Fruit fly (Drosophila melanogaster) whole organism, wandering third instar larva: ENCODE measurements around the gene fog.

ENCODE experiments used
- Abd-B ChIP-seq: fragments of >200 bp; optimal IDR thresholded peaks from 2 replicates; lab custom pipeline; 2017; ENCODE audit warnings: missing biosample characterization, missing genetic modification characterization
- CG32264 ChIP-seq: fragments of 200-800 bp; sonication (Bioruptor generic); optimal IDR thresholded peaks from 2 replicates; lab custom pipeline; 2016; ENCODE audit warnings: missing biosample characterization, missing genetic modification characterization
- CG9705 ChIP-seq: fragments of 200-800 bp; sonication (Bioruptor generic); optimal IDR thresholded peaks from 2 replicates; lab custom pipeline; 2018; ENCODE audit warnings: missing biosample characterization, mild to moderate bottlenecking, missing genetic modification characterization
- CrebA ChIP-seq: fragments of 200-800 bp; sonication (Bioruptor generic); optimal IDR thresholded peaks from 2 replicates; lab custom pipeline; 2016; ENCODE audit warnings: missing biosample characterization, mild to moderate bottlenecking, missing genetic modification characterization, borderline replicate concordance
- Dfd ChIP-seq: fragments of >200 bp; optimal IDR thresholded peaks from 2 replicates; lab custom pipeline; 2017; ENCODE audit warnings: missing biosample characterization, missing genetic modification characterization
- Dif ChIP-seq: fragments of 200-275, 200-300 bp; sonication (Bioruptor generic); optimal IDR thresholded peaks from 2 replicates; lab custom pipeline; 2018; ENCODE audit warnings: missing biosample characterization, missing genetic modification characterization; ENCODE audit not compliant: partially characterized antibody
- GATAd ChIP-seq: sonication (Bioruptor generic); optimal IDR thresholded peaks from 2 replicates; lab custom pipeline; 2016; ENCODE audit warnings: missing biosample characterization, missing genetic modification characterization
- HLH106 ChIP-seq: fragments of 200-800 bp; optimal IDR thresholded peaks from 3 replicates; lab custom pipeline; 2019; ENCODE audit warnings: missing biosample characterization, mild to moderate bottlenecking, missing genetic modification characterization, moderate library complexity
- Hnf4 ChIP-seq: fragments of 200-800 bp; sonication (Bioruptor generic); optimal IDR thresholded peaks from 2 replicates; lab custom pipeline; 2016; ENCODE audit warnings: missing biosample characterization, mild to moderate bottlenecking, missing genetic modification characterization
- Hr78 ChIP-seq: fragments of >200 bp; optimal IDR thresholded peaks from 2 replicates; lab custom pipeline; 2017; ENCODE audit warnings: missing biosample characterization, missing genetic modification characterization
- Hr83 ChIP-seq: fragments of 200-300 bp; sonication (Bioruptor generic); optimal IDR thresholded peaks from 2 replicates; lab custom pipeline; 2016; ENCODE audit warnings: missing biosample characterization, mild to moderate bottlenecking, missing genetic modification characterization, moderate library complexity; ENCODE audit not compliant: poor library complexity, severe bottlenecking
- Jra ChIP-seq: sonication (Bioruptor generic); optimal IDR thresholded peaks from 2 replicates; lab custom pipeline; 2016; ENCODE audit warnings: missing biosample characterization, missing genetic modification characterization
- Mio ChIP-seq: sonication (Bioruptor generic); optimal IDR thresholded peaks from 2 replicates; lab custom pipeline; 2016; ENCODE audit warnings: missing biosample characterization, missing genetic modification characterization
- Myc ChIP-seq: fragments of >200 bp; optimal IDR thresholded peaks from 2 replicates; lab custom pipeline; 2017
- N ChIP-seq: fragments of >200 bp; optimal IDR thresholded peaks from 2 replicates; lab custom pipeline; 2018; ENCODE audit warnings: missing biosample characterization, missing external identifiers, missing genetic modification characterization
- OdsH ChIP-seq: fragments of 200-800 bp; sonication (Bioruptor generic); optimal IDR thresholded peaks from 2 replicates; lab custom pipeline; 2016; ENCODE audit warnings: missing biosample characterization, mild to moderate bottlenecking, missing genetic modification characterization
- Rel ChIP-seq, 2 experiments: fragments of 200-800 bp; sonication (Bioruptor generic) in 1 of 2; optimal IDR thresholded peaks; 2 replicates in 1 of 2; 3 replicates in 1 of 2; lab custom pipeline; 2016 to 2019; ENCODE audit warnings: mild to moderate bottlenecking in 2 of 2, missing biosample characterization in 2 of 2, missing genetic modification characterization in 2 of 2, moderate library complexity in 1 of 2
- Sp1 ChIP-seq: fragments of 200-800 bp; sonication (Bioruptor generic); optimal IDR thresholded peaks from 3 replicates; lab custom pipeline; 2019; ENCODE audit warnings: missing biosample characterization, mild to moderate bottlenecking, missing genetic modification characterization, moderate library complexity
- Vsx2 ChIP-seq: fragments of 200-300, 225-300 bp; sonication (Bioruptor generic); optimal IDR thresholded peaks from 2 replicates; lab custom pipeline; 2018; ENCODE audit warnings: missing biosample characterization, missing genetic modification characterization; ENCODE audit not compliant: partially characterized antibody
- br ChIP-seq: fragments of 200-800 bp; sonication (Bioruptor generic); optimal IDR thresholded peaks from 2 replicates; lab custom pipeline; 2016; ENCODE audit warnings: missing biosample characterization, missing genetic modification characterization
- brk ChIP-seq: fragments of 200-800 bp; sonication (Bioruptor generic); optimal IDR thresholded peaks from 2 replicates; lab custom pipeline; 2016; ENCODE audit warnings: missing biosample characterization, mild to moderate bottlenecking, missing genetic modification characterization
- dl ChIP-seq, 2 experiments: fragments of 175-275, 200-275 bp in 1 of 2; fragments of 200-275 bp in 1 of 2; sonication (Bioruptor generic); optimal IDR thresholded peaks; lab custom pipeline; 2018; ENCODE audit warnings: mild to moderate bottlenecking in 2 of 2, missing biosample characterization in 2 of 2, missing genetic modification characterization in 2 of 2, moderate library complexity in 2 of 2; ENCODE audit not compliant: partially characterized antibody in 2 of 2, insufficient read depth in 1 of 2
- dmrt93B ChIP-seq: fragments of 200-800 bp; sonication (Bioruptor generic); optimal IDR thresholded peaks from 2 replicates; lab custom pipeline; 2018; ENCODE audit warnings: missing biosample characterization, mild to moderate bottlenecking, missing genetic modification characterization
- dsf ChIP-seq: sonication (Bioruptor generic); optimal IDR thresholded peaks from 2 replicates; lab custom pipeline; 2016; ENCODE audit warnings: missing biosample characterization, missing genetic modification characterization, borderline replicate concordance
- ey ChIP-seq: fragments of 200-800 bp; sonication (Bioruptor generic); optimal IDR thresholded peaks from 2 replicates; lab custom pipeline; 2016; ENCODE audit warnings: missing biosample characterization, missing genetic modification characterization
- foxo ChIP-seq, 2 experiments: fragments of 200-800 bp; sonication (Bioruptor generic); optimal IDR thresholded peaks; 2 replicates in 1 of 2; 3 replicates in 1 of 2; lab custom pipeline; 2016 to 2017; ENCODE audit warnings: missing biosample characterization in 2 of 2, missing genetic modification characterization in 2 of 2
- fru ChIP-seq: fragments of 200-800 bp; sonication (Bioruptor generic); optimal IDR thresholded peaks from 3 replicates; lab custom pipeline; 2016; ENCODE audit warnings: missing biosample characterization, mild to moderate bottlenecking, missing genetic modification characterization
- h ChIP-seq: fragments of 200-800 bp; sonication (Bioruptor generic); optimal IDR thresholded peaks from 3 replicates; lab custom pipeline; 2016; ENCODE audit warnings: missing biosample characterization, mild to moderate bottlenecking, missing genetic modification characterization
- jim ChIP-seq: fragments of 175-275, 200-325 bp; sonication (Bioruptor generic); optimal IDR thresholded peaks from 2 replicates; lab custom pipeline; 2016; ENCODE audit warnings: missing biosample characterization, mild to moderate bottlenecking, missing genetic modification characterization
- lola ChIP-seq: fragments of >200 bp; optimal IDR thresholded peaks from 2 replicates; lab custom pipeline; 2017; ENCODE audit warnings: missing biosample characterization, missing genetic modification characterization
- pan ChIP-seq: fragments of >200 bp; optimal IDR thresholded peaks from 2 replicates; lab custom pipeline; 2017
- psq ChIP-seq: fragments of 200-800 bp; sonication (Bioruptor generic); optimal IDR thresholded peaks from 3 replicates; lab custom pipeline; 2017; ENCODE audit warnings: missing biosample characterization, mild to moderate bottlenecking, missing genetic modification characterization, moderate library complexity
- rgr ChIP-seq: fragments of 200-800 bp; sonication (Bioruptor generic); optimal IDR thresholded peaks from 3 replicates; lab custom pipeline; 2016; ENCODE audit warnings: missing biosample characterization, mild to moderate bottlenecking, missing genetic modification characterization
- sage ChIP-seq: fragments of 200-800 bp; sonication (Bioruptor generic); optimal IDR thresholded peaks from 2 replicates; lab custom pipeline; 2016; ENCODE audit warnings: missing biosample characterization, mild to moderate bottlenecking, missing genetic modification characterization
- sv ChIP-seq: fragments of 200-800 bp; sonication (Bioruptor generic); optimal IDR thresholded peaks from 3 replicates; lab custom pipeline; 2016; ENCODE audit warnings: missing biosample characterization, missing genetic modification characterization
- tai ChIP-seq: sonication (Bioruptor generic); optimal IDR thresholded peaks from 2 replicates; lab custom pipeline; 2016; ENCODE audit warnings: missing biosample characterization, missing genetic modification characterization
- usp ChIP-seq: fragments of >200 bp; optimal IDR thresholded peaks from 2 replicates; lab custom pipeline; 2017; ENCODE audit warnings: missing biosample characterization, missing genetic modification characterization
- woc ChIP-seq: sonication (Bioruptor generic); optimal IDR thresholded peaks from 2 replicates; lab custom pipeline; 2016; ENCODE audit warnings: missing biosample characterization, mild to moderate bottlenecking, missing genetic modification characterization

Gene fog

DNA sequence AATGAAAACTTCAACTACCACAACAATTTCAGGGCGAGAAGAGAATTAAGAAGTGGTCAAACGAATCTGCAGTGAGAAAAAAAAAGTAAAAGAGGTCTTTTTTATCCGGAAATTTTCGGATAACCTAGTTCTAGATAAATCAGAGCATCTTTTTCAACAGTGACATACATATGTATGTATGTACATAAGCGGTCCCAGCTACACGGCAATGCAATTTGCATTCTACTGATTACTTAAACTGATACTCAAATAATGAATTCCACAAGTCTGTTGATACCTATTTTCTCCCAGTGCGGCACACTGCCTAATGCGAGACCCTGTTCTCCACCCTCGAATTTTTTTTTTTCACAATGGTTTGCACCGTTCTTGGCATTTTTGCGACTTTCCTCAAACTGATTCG, 8.6 kb downstream of the fog start:
- peak; percentile 7 for TF ChIP-seq Hnf4 (GFP tag; lab: Kevin White, UChicago)
- peak; percentile 45 for TF ChIP-seq fru (GFP tag; lab: Kevin White, UChicago)
- no peak for TF ChIP-seq brk (GFP tag; lab: Kevin White, UChicago)
- no peak for TF ChIP-seq psq (GFP tag; lab: Kevin White, UChicago)
- no peak for TF ChIP-seq Mio (GFP tag; lab: Kevin White, UChicago)
- no peak for TF ChIP-seq Hr83 (GFP tag; lab: Kevin White, UChicago)
- no peak for TF ChIP-seq Myc
- TF ChIP-seq sv (GFP tag; lab: Kevin White, UChicago) = no peak
- no peak for TF ChIP-seq CG32264
- TF ChIP-seq ey (GFP tag; lab: Kevin White, UChicago) = peak; percentile 2
- no peak for TF ChIP-seq tai (GFP tag; lab: Kevin White, UChicago)
- no peak for TF ChIP-seq Hr78 (GFP tag; lab: Kevin White, UChicago)
- TF ChIP-seq dl (GFP tag; optimal IDR thresholded peaks at IDR 0.05; lab: Kevin White, UChicago; ENCODE audit: insufficient read depth in 1 of 2, partially characterized antibody in 2 of 2) = no peak
- no peak for TF ChIP-seq sage (GFP tag; lab: Kevin White, UChicago)
- no peak for TF ChIP-seq Abd-B (GFP tag; lab: Kevin White, UChicago)
- peak; percentile 38 for TF ChIP-seq rgr (GFP tag; lab: Kevin White, UChicago)
- TF ChIP-seq h = peak; percentile 32
- no peak for TF ChIP-seq pan (lab: Kevin White, UChicago)
- no peak for TF ChIP-seq dmrt93B (GFP tag; lab: Kevin White, UChicago)
- peak; percentile 32 for TF ChIP-seq br (GFP tag; lab: Kevin White, UChicago)
- TF ChIP-seq OdsH (GFP tag; lab: Kevin White, UChicago) = peak; percentile 7
- TF ChIP-seq lola = no peak
- no peak for TF ChIP-seq dsf (GFP tag; lab: Kevin White, UChicago)
- TF ChIP-seq N (GFP tag; lab: Kevin White, UChicago) = no peak
- no peak for TF ChIP-seq CrebA (GFP tag; lab: Kevin White, UChicago)
- no peak for TF ChIP-seq CG9705 (GFP tag; lab: Kevin White, UChicago)
- TF ChIP-seq woc (GFP tag; lab: Kevin White, UChicago) = no peak
- TF ChIP-seq usp (GFP tag; lab: Kevin White, UChicago) = no peak
- no peak for TF ChIP-seq Vsx2 (GFP tag; lab: Kevin White, UChicago)
- no peak for TF ChIP-seq Rel (GFP tag; optimal IDR thresholded peaks at IDR 0.05; lab: Kevin White, UChicago)
- TF ChIP-seq Rel (tag; optimal IDR thresholded peaks at IDR 0.05; lab: Kevin White, UChicago) = no peak
- TF ChIP-seq Dif (GFP tag; lab: Kevin White, UChicago) = no peak
- TF ChIP-seq jim = no peak
- peak in 1 of 2 experiments; percentile 34 for TF ChIP-seq foxo (GFP tag; optimal IDR thresholded peaks at IDR 0.05; lab: Kevin White, UChicago)
- TF ChIP-seq Dfd (GFP tag; lab: Kevin White, UChicago) = no peak
- TF ChIP-seq HLH106 (tag; lab: Kevin White, UChicago) = peak; percentile 40
- no peak for TF ChIP-seq Sp1 (GFP tag; lab: Kevin White, UChicago)
- no peak for TF ChIP-seq GATAd
- TF ChIP-seq Jra (GFP tag; lab: Kevin White, UChicago) = no peak

DNA sequence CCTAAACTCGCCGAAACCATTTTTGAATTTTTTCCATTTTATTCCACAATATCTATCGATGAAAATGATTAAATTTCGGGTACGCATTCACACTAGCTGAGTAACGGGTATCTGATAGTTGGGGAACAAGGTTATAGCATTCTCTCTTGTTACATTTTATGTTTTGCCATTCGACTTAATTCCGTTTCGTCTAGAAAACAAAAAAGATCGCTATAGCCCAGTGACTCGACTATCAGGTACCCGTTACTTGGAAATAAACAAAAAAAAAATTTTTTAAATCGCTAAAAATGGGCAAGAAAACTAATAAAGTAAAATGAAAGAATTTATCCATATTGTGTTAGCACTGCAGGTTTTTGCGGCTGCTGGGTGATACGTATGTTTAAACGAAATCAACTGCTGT, 16.6 kb downstream of the fog start:
- TF ChIP-seq N (GFP tag; lab: Kevin White, UChicago) (no peak), Hr83 (GFP tag; lab: Kevin White, UChicago) (no peak), Dfd (GFP tag; lab: Kevin White, UChicago) (no peak), tai (GFP tag; lab: Kevin White, UChicago) (no peak), pan (lab: Kevin White, UChicago) (no peak)

DNA sequence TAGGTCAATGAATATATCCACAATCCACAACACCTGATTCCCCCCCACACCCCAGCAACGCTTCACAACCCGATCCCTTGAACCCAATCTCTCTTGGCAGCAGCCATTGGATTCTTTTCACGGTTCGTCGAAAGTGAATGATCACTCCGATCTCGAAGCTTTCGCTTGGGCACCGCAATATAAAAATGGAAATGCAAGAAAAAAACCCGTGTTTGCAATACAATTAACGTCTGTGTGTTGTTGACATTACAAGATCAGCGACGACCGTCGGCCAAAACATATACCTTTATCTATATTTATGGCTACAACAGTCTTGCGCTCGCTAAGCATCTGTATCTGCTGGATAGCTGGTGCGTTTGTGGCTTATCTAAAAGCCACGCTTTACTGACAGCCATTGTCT, 17.7 kb downstream of the fog start:
- no peak for TF ChIP-seq Hr83 (GFP tag; lab: Kevin White, UChicago)
